Worm (Caenorhabditis elegans): Measurements from ENCODE around the gene F59E12.9.

Gene F59E12.9

DNA sequence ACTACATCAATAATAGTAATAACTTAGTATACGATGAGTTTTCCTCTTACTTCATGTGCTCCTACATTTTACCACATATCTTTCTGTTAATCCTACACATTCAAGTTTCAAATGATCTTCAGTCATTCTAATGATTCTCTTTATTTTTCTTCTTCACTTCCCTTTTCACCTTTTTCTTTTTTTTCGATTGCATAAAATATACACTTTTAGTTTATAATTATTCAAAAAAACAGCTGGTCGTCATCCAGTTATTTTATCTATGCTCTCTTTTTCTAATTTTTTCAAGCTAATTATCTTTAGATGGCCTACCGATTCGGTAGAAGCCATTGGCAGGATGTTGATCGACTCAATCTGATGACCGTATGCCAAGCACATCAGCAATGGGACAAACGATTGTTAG, 7.4 kb upstream of the F59E12.9 start, which contains the start of gene F59E12.1 (continued):
- TF ChIP-seq attf-4 (tag; optimal IDR thresholded peaks at IDR 0.05): no peak
- TF ChIP-seq lin-13 (GFP tag; optimal IDR thresholded peaks at IDR 0.05): no peak
- no peak for TF ChIP-seq fkh-10 (GFP tag; optimal IDR thresholded peaks at IDR 0.05)

DNA sequence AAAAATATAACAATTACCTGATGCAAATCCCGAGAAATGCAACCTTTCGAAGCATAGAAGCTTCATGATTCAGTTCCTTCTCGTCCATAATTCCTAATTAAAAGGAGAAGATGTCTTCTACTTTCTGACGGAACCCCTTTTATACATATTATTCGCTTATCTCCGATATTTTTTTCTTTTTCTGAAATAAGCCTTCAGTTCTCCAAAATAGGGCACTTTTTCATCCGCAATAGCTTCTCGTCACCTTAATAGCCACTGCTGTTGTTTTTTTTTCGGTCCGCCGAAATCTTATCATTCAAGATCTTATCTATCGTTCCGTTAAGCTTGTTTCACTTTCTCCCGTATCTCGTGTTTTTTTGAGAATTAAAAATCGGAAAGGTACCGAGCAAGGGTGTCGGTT, 5.5 kb upstream of the F59E12.9 start, which contains the start of gene bli-2:
Gene bli-2, minus strand, starts transcription at position 101 of the 400 bp plus-strand sequence.
- TF ChIP-seq ceh-32 (tag; optimal IDR thresholded peaks at IDR 0.05; ENCODE audit: poor library complexity): no peak
- TF ChIP-seq sdz-12 (GFP tag; optimal IDR thresholded peaks at IDR 0.05): no peak
- TF ChIP-seq pqm-1 (tag; optimal IDR thresholded peaks at IDR 0.05): no peak
- TF ChIP-seq madf-9 (GFP tag; conservative IDR thresholded peaks at IDR 0.05): no peak
- TF ChIP-seq gei-8 (GFP tag; optimal IDR thresholded peaks at IDR 0.05): no peak
- TF ChIP-seq dpl-1 (GFP tag; optimal IDR thresholded peaks at IDR 0.05): no peak
- TF ChIP-seq ZK546.5 (tag; optimal IDR thresholded peaks at IDR 0.05): no peak
- no peak for TF ChIP-seq mdl-1 (tag; optimal IDR thresholded peaks at IDR 0.05)
- TF ChIP-seq T26A8.4 (GFP tag; IDR thresholded peaks at IDR 0.05): no peak
- no peak for TF ChIP-seq Y105C5A.15 (GFP tag; IDR thresholded peaks at IDR 0.05)

DNA sequence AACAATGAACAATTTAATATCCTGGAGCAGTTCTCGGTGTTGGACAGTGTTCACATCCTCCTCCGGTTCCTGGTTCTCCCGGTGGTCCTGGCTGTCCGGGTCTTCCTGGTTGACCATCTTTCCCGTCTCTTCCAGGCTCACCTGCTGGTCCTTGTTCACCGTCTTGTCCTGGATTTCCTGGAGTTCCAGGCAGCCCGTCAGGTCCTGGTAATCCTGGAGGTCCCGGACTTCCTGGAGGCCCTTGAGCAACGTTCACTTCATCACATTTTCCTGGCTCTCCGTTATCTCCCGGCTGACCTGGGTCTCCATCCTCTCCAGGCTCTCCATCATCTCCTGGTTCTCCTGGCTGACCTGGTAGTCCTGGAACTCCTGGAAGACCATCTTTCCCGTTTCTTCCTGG, 4.6 kb upstream of the F59E12.9 start:
- TF ChIP-seq set-16 (GFP tag; IDR thresholded peaks at IDR 0.05) (peak; percentile 86), T20F7.1 (GFP tag; optimal IDR thresholded peaks at IDR 0.05) (no peak), ctbp-1 (GFP tag; IDR thresholded peaks at IDR 0.05) (no peak), mxl-3 (GFP tag; optimal IDR thresholded peaks at IDR 0.05) (no peak), hlh-30 (tag; optimal IDR thresholded peaks at IDR 0.05; ENCODE audit: insufficient read depth) (no peak)

DNA sequence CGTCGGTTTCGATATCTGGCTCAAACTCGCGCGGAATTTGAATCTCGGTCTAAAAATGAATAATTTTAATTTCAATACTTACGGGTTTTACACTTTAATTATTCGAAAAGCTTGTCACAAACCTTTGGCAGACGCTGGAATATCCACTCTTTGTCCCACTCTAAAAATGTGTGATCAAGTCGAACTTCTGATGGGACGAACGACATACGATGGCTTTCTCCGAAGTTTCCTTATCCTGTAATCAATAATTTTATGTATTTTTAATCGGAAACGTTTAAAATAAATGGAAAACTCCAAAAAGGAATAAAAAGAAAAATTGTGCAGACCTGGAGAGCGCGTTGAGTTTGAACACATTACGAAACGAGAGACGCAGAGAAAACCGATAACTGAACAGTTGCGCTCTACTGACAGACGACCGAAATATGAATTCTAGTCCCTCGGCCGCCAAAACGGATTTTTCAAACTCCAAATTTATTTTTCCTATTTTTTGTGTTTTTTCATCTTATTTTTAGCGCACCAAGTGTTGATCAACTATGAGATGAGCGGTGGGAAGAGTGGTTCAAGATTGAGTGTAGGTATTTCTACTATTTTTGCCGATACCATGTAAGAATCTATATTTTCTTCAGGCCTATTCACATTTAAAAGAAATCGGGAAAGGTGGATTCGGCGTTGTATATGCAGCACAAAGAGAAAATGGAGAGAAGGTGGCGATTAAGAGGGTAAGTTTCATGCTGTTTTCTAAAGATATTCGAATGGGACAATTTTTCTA, 2.6 kb upstream of the F59E12.9 start, which contains the start of the genes sam-4, F59E12.17 and zyg-1:
Gene sam-4, minus strand, starts transcription at position 51 of the 769 bp plus-strand sequence.
Gene F59E12.17, minus strand, starts transcription at position 235 of the 769 bp plus-strand sequence.
Gene zyg-1, plus strand, starts transcription at position 513 of the 769 bp plus-strand sequence.
- TF ChIP-seq Y48G9A.11 (GFP tag; IDR thresholded peaks at IDR 0.05): peak; percentile 50; the same call in 1 of the 2 replicates
- no peak for TF ChIP-seq ztf-11 (tag; optimal IDR thresholded peaks at IDR 0.05)
- TF ChIP-seq set-16 (GFP tag; IDR thresholded peaks at IDR 0.05): no peak
- TF ChIP-seq mes-2 (tag; optimal IDR thresholded peaks at IDR 0.05; ENCODE audit: poor library complexity, severe bottlenecking): peak; percentile 94
- TF ChIP-seq dmd-6 (GFP tag; IDR thresholded peaks at IDR 0.05): no peak
- TF ChIP-seq lsy-2 (tag; optimal IDR thresholded peaks at IDR 0.05): peak in 1 of 2 experiments; percentile 81
- TF ChIP-seq pha-4 (GFP tag; IDR thresholded peaks at IDR 0.05): no peak
- peak; percentile 70 for TF ChIP-seq pha-4 (tag; optimal IDR thresholded peaks at IDR 0.05)
- no peak for TF ChIP-seq ceh-32 (tag; optimal IDR thresholded peaks at IDR 0.05; ENCODE audit: poor library complexity)
- 0 out of 2 replicates have a peak, but pooled peaks have one; percentile 17 for TF ChIP-seq arid-1 (GFP tag; conservative IDR thresholded peaks at IDR 0.05)
- TF ChIP-seq daf-8 (GFP tag; IDR thresholded peaks at IDR 0.05): no peak
- TF ChIP-seq dpl-1 (GFP tag; optimal IDR thresholded peaks at IDR 0.05): peak; percentile 74
- no peak for TF ChIP-seq duxl-1 (tag; optimal IDR thresholded peaks at IDR 0.05; ENCODE audit: poor library complexity)
- TF ChIP-seq madf-9 (GFP tag; conservative IDR thresholded peaks at IDR 0.05): no peak
- peak; percentile 8 for TF ChIP-seq hlh-11 (tag; optimal IDR thresholded peaks at IDR 0.05)
- peak; percentile 77 for TF ChIP-seq nhr-6 (tag; optimal IDR thresholded peaks at IDR 0.05)
- TF ChIP-seq zfp-3 (GFP tag; conservative IDR thresholded peaks at IDR 0.05): no peak
- TF ChIP-seq vab-7 (GFP tag; IDR thresholded peaks at IDR 0.05): no peak
- peak; percentile 24 for TF ChIP-seq rbr-2 (tag; optimal IDR thresholded peaks at IDR 0.05)
- TF ChIP-seq nhr-11 (tag; optimal IDR thresholded peaks at IDR 0.05): no peak
- TF ChIP-seq nhr-102 (tag; optimal IDR thresholded peaks at IDR 0.05): no peak
- TF ChIP-seq nhr-77 (tag; optimal IDR thresholded peaks at IDR 0.05): peak; percentile 29
- no peak for TF ChIP-seq F10B5.3 (tag; optimal IDR thresholded peaks at IDR 0.05)
- TF ChIP-seq aha-1 (tag): peak; percentile 50
- peak; percentile 88 for TF ChIP-seq unc-130 (GFP tag; optimal IDR thresholded peaks at IDR 0.05)
- TF ChIP-seq ceh-44 (GFP tag; IDR thresholded peaks at IDR 0.05): peak; percentile 75; the same call in 1 of the 2 replicates
- peak in 1 of 2 experiments; percentile 52 for TF ChIP-seq unc-62 (GFP tag; optimal IDR thresholded peaks at IDR 0.05 in 1 of 2)
- TF ChIP-seq unc-62 (tag; optimal IDR thresholded peaks at IDR 0.05): no peak
- TF ChIP-seq T20F7.1 (GFP tag; optimal IDR thresholded peaks at IDR 0.05): no peak
- TF ChIP-seq nhr-48 (tag; optimal IDR thresholded peaks at IDR 0.05): no peak
- peak; percentile 52 for TF ChIP-seq nhr-28 (tag; optimal IDR thresholded peaks at IDR 0.05)
- TF ChIP-seq mdl-1 (tag; optimal IDR thresholded peaks at IDR 0.05): peak in 1 of 2 experiments; percentile 9

All from whole organism, L4 larva.